Worm (Caenorhabditis elegans): ENCODE data around the gene cdc-48.2.

Gene cdc-48.2

ce11 chrII:8124867-8125266 lies 13.4 kb upstream of the cdc-48.2 start, which contains the start of gene ire-1 (continued):
- peak; percentile 33 for TF ChIP-seq snpc-4 (tag; optimal IDR thresholded peaks at IDR 0.05)
- TF ChIP-seq ets-5 (GFP tag; IDR thresholded peaks at IDR 0.05) = no peak
- TF ChIP-seq fkh-10 (GFP tag; optimal IDR thresholded peaks at IDR 0.05) = no peak
- TF ChIP-seq nhr-47 (tag; optimal IDR thresholded peaks at IDR 0.05) = peak; percentile 52
- peak; percentile 35 for TF ChIP-seq fos-1 (tag; optimal IDR thresholded peaks at IDR 0.05)
- peak; percentile 15 for TF ChIP-seq zip-4 (GFP tag; optimal IDR thresholded peaks at IDR 0.05)
- peak; percentile 9 for TF ChIP-seq dsc-1 (tag; optimal IDR thresholded peaks at IDR 0.05)
- no peak for TF ChIP-seq sptf-1 (tag; optimal IDR thresholded peaks at IDR 0.05)
- peak; percentile 80 for TF ChIP-seq unc-130 (tag; optimal IDR thresholded peaks at IDR 0.05)
- TF ChIP-seq fkh-8 (tag; optimal IDR thresholded peaks at IDR 0.05) = peak; percentile 48
- peak; percentile 50 for TF ChIP-seq isw-1 (GFP tag; IDR thresholded peaks at IDR 0.05)
- no peak for TF ChIP-seq pqm-1 (tag; optimal IDR thresholded peaks at IDR 0.05)
- peak; percentile 65 for TF ChIP-seq nhr-71 (tag; optimal IDR thresholded peaks at IDR 0.05)
- no peak for TF ChIP-seq C04F5.9 (tag; optimal IDR thresholded peaks at IDR 0.05)
- TF ChIP-seq lin-14 (GFP tag; optimal IDR thresholded peaks at IDR 0.05) = peak; percentile 47

- TF ChIP-seq blmp-1 (tag; optimal IDR thresholded peaks at IDR 0.05) (peak; percentile 73), lin-14 (GFP tag; optimal IDR thresholded peaks at IDR 0.05) (peak; percentile 8), efl-1 (optimal IDR thresholded peaks at IDR 0.05) (no peak), efl-1 (GFP tag; optimal IDR thresholded peaks at IDR 0.05 in 1 of 2) (peak in 1 of 2 experiments; percentile 86), dsc-1 (tag; optimal IDR thresholded peaks at IDR 0.05) (no peak), lsy-2 (tag; optimal IDR thresholded peaks at IDR 0.05) (no peak), unc-86 (tag; optimal IDR thresholded peaks at IDR 0.05) (no peak)
These were observed 12.9 kb upstream of the cdc-48.2 start for ce11 chrII:8125439-8125838.

ce11 chrII:8126132-8126531 lies 12.2 kb upstream of the cdc-48.2 start:
- TF ChIP-seq unc-86 (tag; optimal IDR thresholded peaks at IDR 0.05) (peak; percentile 30), nhr-71 (tag; optimal IDR thresholded peaks at IDR 0.05) (peak; percentile 64), snu-23 (GFP tag; optimal IDR thresholded peaks at IDR 0.05) (peak; percentile 24), ama-1 (optimal IDR thresholded peaks at IDR 0.05) (no peak), unc-30 (tag; optimal IDR thresholded peaks at IDR 0.05) (no peak), F16B12.6 (tag; optimal IDR thresholded peaks at IDR 0.05) (peak; percentile 37), zag-1 (tag; optimal IDR thresholded peaks at IDR 0.05) (no peak), lin-14 (GFP tag; optimal IDR thresholded peaks at IDR 0.05) (peak; percentile 84), xbp-1 (tag; optimal IDR thresholded peaks at IDR 0.05) (peak; percentile 42), mdl-1 (tag; optimal IDR thresholded peaks at IDR 0.05) (peak in 1 of 2 experiments; percentile 27), Y116A8C.19 (tag; optimal IDR thresholded peaks at IDR 0.05; ENCODE audit: borderline replicate concordance) (no peak), tlp-1 (tag; optimal IDR thresholded peaks at IDR 0.05) (no peak), nhr-19 (GFP tag; conservative IDR thresholded peaks at IDR 0.05) (peak; percentile 8), fkh-4 (tag; optimal IDR thresholded peaks at IDR 0.05; ENCODE audit: borderline replicate concordance) (no peak), lin-39 (tag; optimal IDR thresholded peaks at IDR 0.05) (no peak), sptf-1 (tag; optimal IDR thresholded peaks at IDR 0.05) (no peak), ztf-4 (tag; optimal IDR thresholded peaks at IDR 0.05) (no peak), jun-1 (tag; optimal IDR thresholded peaks at IDR 0.05) (peak; percentile 1), nhr-47 (tag; optimal IDR thresholded peaks at IDR 0.05) (peak; percentile 45), ceh-82 (tag; optimal IDR thresholded peaks at IDR 0.05) (peak; percentile 29 to 77 (median 63)), ceh-8 (GFP tag; optimal IDR thresholded peaks at IDR 0.05) (no peak), fkh-8 (tag; optimal IDR thresholded peaks at IDR 0.05) (peak; percentile 61), irx-1 (tag; optimal IDR thresholded peaks at IDR 0.05) (no peak), rnt-1 (tag; optimal IDR thresholded peaks at IDR 0.05) (peak; percentile 52), skn-1 (tag; optimal IDR thresholded peaks at IDR 0.05) (peak; percentile 34), egl-27 (tag; optimal IDR thresholded peaks at IDR 0.05) (peak in 1 of 2 experiments; percentile 14), fos-1 (tag; optimal IDR thresholded peaks at IDR 0.05) (peak; percentile 31), egl-13 (tag; optimal IDR thresholded peaks at IDR 0.05) (peak; percentile 39), lin-35 (GFP tag; optimal IDR thresholded peaks at IDR 0.05) (peak; percentile 40 to 41), nhr-20 (tag; optimal IDR thresholded peaks at IDR 0.05) (peak; percentile 18), aha-1 (tag; optimal IDR thresholded peaks at IDR 0.05) (no peak), nhr-77 (tag; optimal IDR thresholded peaks at IDR 0.05) (no peak), efl-1 (optimal IDR thresholded peaks at IDR 0.05) (peak in 1 of 2 experiments; percentile 8), efl-1 (GFP tag; optimal IDR thresholded peaks at IDR 0.05 in 1 of 2) (peak in 1 of 2 experiments; percentile 0), pax-3 (tag; optimal IDR thresholded peaks at IDR 0.05) (no peak), ztf-11 (tag; optimal IDR thresholded peaks at IDR 0.05) (peak in 1 of 2 experiments; percentile 12), blmp-1 (tag; optimal IDR thresholded peaks at IDR 0.05) (peak; percentile 30), nhr-12 (tag; optimal IDR thresholded peaks at IDR 0.05) (no peak), dsc-1 (tag; optimal IDR thresholded peaks at IDR 0.05) (peak; percentile 38), swsn-7 (tag; optimal IDR thresholded peaks at IDR 0.05) (peak; percentile 57)

Measured in whole organism, L1 larva.